Fruit fly (Drosophila melanogaster) whole organism, pupa: ENCODE measurements around the gene CG9257.
A peak's percentile ranks its signal among the peaks of the same experiment; 100 is the strongest.

Source experiments
- CG10348 ChIP-seq: fragments of 200-800 bp; sonication (Bioruptor generic); IDR thresholded peaks from 2 replicates; pipeline ENCODE4 v1.3.6; 2022; ENCODE audit warnings: missing biosample characterization, missing genetic modification characterization
- CG12605 ChIP-seq: fragments of 200-800 bp; sonication (Bioruptor generic); IDR thresholded peaks from 2 replicates; pipeline ENCODE4 v1.3.6; 2022; ENCODE audit warnings: missing biosample characterization, missing genetic modification characterization
- CG14655 ChIP-seq: fragments of 200-800 bp; sonication (Bioruptor generic); optimal IDR thresholded peaks from 3 replicates; lab custom pipeline; 2017; ENCODE audit warnings: mild to moderate bottlenecking, missing biosample characterization, missing genetic modification reagents, missing genetic modification characterization
- CG15710 ChIP-seq: fragments of 200-800 bp; sonication (Bioruptor generic); optimal IDR thresholded peaks from 2 replicates; lab custom pipeline; 2018; ENCODE audit warnings: missing biosample characterization, mild to moderate bottlenecking, missing genetic modification characterization, moderate library complexity
- CG17806 ChIP-seq: fragments of 200-800 bp; sonication (Bioruptor generic); optimal IDR thresholded peaks from 2 replicates; lab custom pipeline; 2018; ENCODE audit warnings: missing biosample characterization, mild to moderate bottlenecking, missing genetic modification characterization, moderate library complexity
- CG34367 ChIP-seq: fragments of 200-800 bp; sonication (Bioruptor generic); optimal IDR thresholded peaks from 2 replicates; lab custom pipeline; 2018; ENCODE audit warnings: missing biosample characterization, mild to moderate bottlenecking, missing genetic modification characterization
- CG4496 ChIP-seq: fragments of 200-800 bp; sonication (Bioruptor generic); IDR thresholded peaks from 3 replicates; pipeline ENCODE4 v1.3.6; 2022; ENCODE audit warnings: missing biosample characterization, missing genetic modification characterization
- CG8159 ChIP-seq: fragments of 200-800 bp; sonication (Bioruptor generic); optimal IDR thresholded peaks from 3 replicates; lab custom pipeline; 2018; ENCODE audit warnings: missing biosample characterization, mild to moderate bottlenecking, missing genetic modification characterization, moderate library complexity
- D1 ChIP-seq: fragments of 200-800 bp; sonication (Bioruptor generic); optimal IDR thresholded peaks from 2 replicates; lab custom pipeline; 2018; ENCODE audit warnings: missing biosample characterization, mild to moderate bottlenecking, missing genetic modification characterization, moderate library complexity
- EcR ChIP-seq: fragments of 200-800 bp; sonication (Bioruptor generic); optimal IDR thresholded peaks from 3 replicates; lab custom pipeline; 2019; ENCODE audit warnings: missing biosample characterization, missing genetic modification characterization, mild to moderate bottlenecking, moderate library complexity, missing genetic modification reagents
- Ets98B ChIP-seq: fragments of 200-800 bp; sonication (Bioruptor generic); IDR thresholded peaks from 2 replicates; pipeline ENCODE4 v1.3.6; 2022; ENCODE audit warnings: missing biosample characterization, missing genetic modification characterization
- fd96Ca ChIP-seq: fragments of 200-800 bp; sonication (Bioruptor generic); IDR thresholded peaks from 3 replicates; pipeline ENCODE4 v1.3.6; 2022; ENCODE audit warnings: missing biosample characterization, missing genetic modification characterization
- rn ChIP-seq: fragments of 200-800 bp; sonication (Bioruptor generic); IDR thresholded peaks from 2 replicates; pipeline ENCODE4 v1.3.6; 2022; ENCODE audit warnings: missing biosample characterization, missing genetic modification characterization

- TF ChIP-seq CG14655 (peak; percentile 7), CG10348 (GFP tag; lab: Robert Waterston, UW) (no peak), CG15710 (tag; lab: Kevin White, UChicago) (no peak), CG34367 (tag; lab: Kevin White, UChicago) (no peak), fd96Ca (GFP tag; lab: Robert Waterston, UW) (no peak), D1 (no peak), CG8159 (tag; lab: Kevin White, UChicago) (no peak), Ets98B (GFP tag; lab: Robert Waterston, UW) (no peak), EcR (GFP tag; lab: Kevin White, UChicago) (no peak), rn (no peak), CG17806 (no peak), CG12605 (GFP tag; lab: Robert Waterston, UW) (no peak), CG4496 (GFP tag; lab: Robert Waterston, UW) (no peak)
Observed at dm6 chr2L:21075105-21075504, 27.4 kb upstream of the CG9257 start, which contains the start of gene tadr.
